Fruit fly (Drosophila melanogaster): ENCODE measurements around the gene CG4025.
A peak's percentile ranks its signal among the peaks of the same experiment; 100 is the strongest.

dm6 chrX:2061119-2061518 is 15.6 kb upstream of the CG4025 start:
- TF ChIP-seq CG1620 (GFP tag; optimal IDR thresholded peaks at IDR 0.05) (no peak), toe (GFP tag; optimal IDR thresholded peaks at IDR 0.05) (no peak), Clk (GFP tag; optimal IDR thresholded peaks at IDR 0.05) (no peak), cnc (optimal IDR thresholded peaks at IDR 0.05) (no peak), CG14711 (tag; optimal IDR thresholded peaks at IDR 0.05) (peak; percentile 66), kay (GFP tag; ENCODE audit: borderline replicate concordance) (no peak), CG7045 (GFP tag; optimal IDR thresholded peaks at IDR 0.05) (peak; percentile 57), CG11617 (GFP tag; optimal IDR thresholded peaks at IDR 0.05) (peak; percentile 60), CG5204 (GFP tag; optimal IDR thresholded peaks at IDR 0.05) (peak; percentile 60), CG7101 (tag; optimal IDR thresholded peaks at IDR 0.05) (peak; percentile 63), tj (GFP tag; optimal IDR thresholded peaks at IDR 0.05) (peak; percentile 87), CG12768 (GFP tag; optimal IDR thresholded peaks at IDR 0.05) (peak; percentile 63), CG33017 (tag; optimal IDR thresholded peaks at IDR 0.05) (no peak)
